Worm (Caenorhabditis elegans): ENCODE results near the gene F31F6.1.

F31F6.1 gene

DNA sequence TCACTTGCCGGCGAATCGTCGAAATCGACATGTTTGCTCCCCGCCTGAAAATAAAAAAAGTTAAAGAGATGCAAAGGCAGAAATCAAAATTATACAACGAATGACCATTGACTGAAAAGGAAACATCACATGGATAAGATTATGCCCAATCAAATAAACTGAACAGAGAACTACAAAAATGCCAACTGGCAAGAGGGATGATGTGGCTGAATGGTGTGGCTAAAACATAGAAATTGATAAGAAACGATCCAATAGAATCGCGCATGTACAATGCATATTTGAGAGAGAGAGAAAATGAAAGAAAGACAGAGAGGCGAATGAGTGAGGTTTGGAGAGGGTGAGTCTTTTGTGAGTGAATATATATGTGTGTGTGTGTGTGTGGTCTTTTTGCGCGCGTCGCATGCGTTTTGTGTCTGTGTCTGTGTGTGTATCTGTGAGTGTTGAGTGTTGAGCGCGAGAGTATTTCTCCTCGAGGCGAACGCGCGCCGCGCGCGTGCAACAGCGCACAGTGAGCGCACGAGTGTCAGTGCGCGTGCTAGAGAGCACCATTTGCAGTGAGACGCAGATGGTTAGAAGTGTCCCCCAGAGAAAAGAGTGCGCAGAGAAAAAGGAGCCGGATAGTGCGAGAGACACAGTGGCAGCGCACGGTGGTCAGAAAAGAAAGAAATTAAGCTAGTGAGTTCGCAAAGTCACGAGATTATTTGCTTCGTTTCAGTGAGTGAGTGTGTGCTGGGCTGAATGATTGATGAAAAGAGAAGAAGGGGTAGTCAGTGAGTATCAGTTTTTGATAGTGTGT lies 49.4 kb downstream of the F31F6.1 start, which contains the start of gene epn-1 (continued):
- peak; percentile 51 for TF ChIP-seq F10E7.11 (tag; optimal IDR thresholded peaks at IDR 0.05)
- peak; percentile 98 for TF ChIP-seq madf-10 (tag; optimal IDR thresholded peaks at IDR 0.05)
- TF ChIP-seq hrde-1 (tag; optimal IDR thresholded peaks at IDR 0.05; ENCODE audit: borderline replicate concordance) = no peak
- TF ChIP-seq ZK185.1 (tag; optimal IDR thresholded peaks at IDR 0.05; ENCODE audit: poor library complexity, severe bottlenecking) = peak; percentile 82
- no peak for TF ChIP-seq hlh-26 (GFP tag; conservative IDR thresholded peaks at IDR 0.05)
- peak; percentile 97 for TF ChIP-seq ztf-26 (tag; optimal IDR thresholded peaks at IDR 0.05)
- no peak for TF ChIP-seq xnd-1 (tag; optimal IDR thresholded peaks at IDR 0.05)
- peak; percentile 73 for TF ChIP-seq tbp1 (GFP tag; optimal IDR thresholded peaks at IDR 0.05)
- TF ChIP-seq dpff-1 (tag; optimal IDR thresholded peaks at IDR 0.05) = no peak
- TF ChIP-seq attf-5 (GFP tag; optimal IDR thresholded peaks at IDR 0.05) = peak; percentile 99
- TF ChIP-seq ztf-18 (tag; optimal IDR thresholded peaks at IDR 0.05) = peak; percentile 81
- TF ChIP-seq sdz-38 (tag; optimal IDR thresholded peaks at IDR 0.05) = no peak
- TF ChIP-seq madf-8 (GFP tag; conservative IDR thresholded peaks at IDR 0.05) = no peak
- peak; percentile 87 for TF ChIP-seq ceh-79 (tag; optimal IDR thresholded peaks at IDR 0.05)
- no peak for TF ChIP-seq aptf-3 (GFP tag; IDR thresholded peaks at IDR 0.05)
- TF ChIP-seq hlh-12 (tag; optimal IDR thresholded peaks at IDR 0.05) = no peak
- TF ChIP-seq mes-4 (tag; optimal IDR thresholded peaks at IDR 0.05) = no peak
- peak; percentile 73 for TF ChIP-seq cebp-1 (GFP tag; IDR thresholded peaks at IDR 0.05)
- TF ChIP-seq cebp-1 (tag; optimal IDR thresholded peaks at IDR 0.05) = peak; percentile 97
- peak; percentile 79; the same call in 1 of the 2 replicates for TF ChIP-seq bed-2 (GFP tag; IDR thresholded peaks at IDR 0.05)
- peak; percentile 99 for TF ChIP-seq K12H6.12 (tag; optimal IDR thresholded peaks at IDR 0.05)
- peak; percentile 95 for TF ChIP-seq ekl-4 (GFP tag; IDR thresholded peaks at IDR 0.05)
- peak; percentile 88 for TF ChIP-seq mcd-1 (GFP tag; IDR thresholded peaks at IDR 0.05)
- TF ChIP-seq Y67H2A.10 (GFP tag; conservative IDR thresholded peaks at IDR 0.05) = peak; percentile 93
- peak; percentile 99 for TF ChIP-seq atf-7 (tag; optimal IDR thresholded peaks at IDR 0.05)
- TF ChIP-seq snpc-3.4 (tag; optimal IDR thresholded peaks at IDR 0.05) = no peak
- TF ChIP-seq hmg-1.2 (GFP tag; IDR thresholded peaks at IDR 0.05) = peak; percentile 95
- 0 out of 2 replicates have a peak, but pooled peaks have one; percentile 21 for TF ChIP-seq madf-6 (GFP tag; IDR thresholded peaks at IDR 0.05)
- TF ChIP-seq him-1 (tag; optimal IDR thresholded peaks at IDR 0.05) = peak; percentile 2
- peak; percentile 4 for TF ChIP-seq lsl-1 (GFP tag; optimal IDR thresholded peaks at IDR 0.05)
- TF ChIP-seq lin-26 (GFP tag; IDR thresholded peaks at IDR 0.05) = peak; percentile 85
- peak; percentile 56 for TF ChIP-seq F52B5.7 (tag; optimal IDR thresholded peaks at IDR 0.05)
- TF ChIP-seq mel-28 (tag; optimal IDR thresholded peaks at IDR 0.05; ENCODE audit: borderline replicate concordance) = no peak
- TF ChIP-seq madf-3 (GFP tag; IDR thresholded peaks at IDR 0.05) = peak; percentile 85
- TF ChIP-seq gei-17 (GFP tag; optimal IDR thresholded peaks at IDR 0.05) = peak; percentile 90
- TF ChIP-seq K11D2.4 (GFP tag; IDR thresholded peaks at IDR 0.05) = peak; percentile 96
- no peak for TF ChIP-seq ccch-3 (GFP tag; optimal IDR thresholded peaks at IDR 0.05)
- TF ChIP-seq D2030.7 (GFP tag; IDR thresholded peaks at IDR 0.05) = no peak
- TF ChIP-seq lin-54 (GFP tag; optimal IDR thresholded peaks at IDR 0.05) = peak; percentile 75
- no peak for TF ChIP-seq nfya-2 (GFP tag; IDR thresholded peaks at IDR 0.05)
- TF ChIP-seq lir-1 (GFP tag; conservative IDR thresholded peaks at IDR 0.05) = peak; percentile 99
- TF ChIP-seq lin-35 (GFP tag; optimal IDR thresholded peaks at IDR 0.05) = peak in 1 of 3 experiments; percentile 90
- 0 out of 2 replicates have a peak, but pooled peaks have one; percentile 26 for TF ChIP-seq ceh-40 (GFP tag; IDR thresholded peaks at IDR 0.05)
- TF ChIP-seq F23B12.7 (tag; optimal IDR thresholded peaks at IDR 0.05; ENCODE audit: insufficient read depth) = peak; percentile 34
- no peak for TF ChIP-seq rec-8 (tag; optimal IDR thresholded peaks at IDR 0.05)
- TF ChIP-seq F49E8.2 (tag; optimal IDR thresholded peaks at IDR 0.05; ENCODE audit: insufficient read depth) = no peak
- peak; percentile 99 for TF ChIP-seq nhr-80 (tag; optimal IDR thresholded peaks at IDR 0.05)

All from whole organism, young adult.